Worm (Caenorhabditis elegans) whole organism, L3 larva: ENCODE data around the gene Y14H12B.2.
A peak's percentile ranks its signal among the peaks of the same experiment; 100 is the strongest.

Experiments used
- ama-1 ChIP-seq: fragments of 150-350 bp; optimal IDR thresholded peaks from 2 replicates; lab custom pipeline; 2018
- ceh-28 ChIP-seq: fragments of 150-350 bp; optimal IDR thresholded peaks from 2 replicates; lab custom pipeline; 2014; ENCODE audit warnings: missing biosample characterization, missing genetic modification reagents, missing genetic modification characterization
- ceh-82 ChIP-seq: fragments of 150-350 bp; optimal IDR thresholded peaks from 2 replicates; lab custom pipeline; 2014; ENCODE audit warnings: missing biosample characterization, missing genetic modification characterization
- fkh-10 ChIP-seq: sonication (generic microtip); optimal IDR thresholded peaks from 2 replicates; lab custom pipeline; 2017; ENCODE audit warnings: missing biosample characterization, missing genetic modification reagents, missing genetic modification characterization
- nhr-11 ChIP-seq: fragments of 150-350 bp; optimal IDR thresholded peaks from 2 replicates; lab custom pipeline; 2014; ENCODE audit warnings: missing biosample characterization, missing genetic modification characterization
- nhr-237 ChIP-seq: fragments of 150-350 bp; optimal IDR thresholded peaks from 2 replicates; lab custom pipeline; 2014; ENCODE audit warnings: missing biosample characterization, missing genetic modification characterization
- nhr-76 ChIP-seq: fragments of 150-350 bp; sonication (generic microtip); optimal IDR thresholded peaks from 5 replicates; lab custom pipeline; 2014; ENCODE audit warnings: missing biosample characterization, missing genetic modification characterization
- nhr-77 ChIP-seq: fragments of 150-350 bp; optimal IDR thresholded peaks from 2 replicates; lab custom pipeline; 2014; ENCODE audit warnings: missing biosample characterization, missing genetic modification characterization
- pha-4 ChIP-seq: fragments of 150-350 bp; optimal IDR thresholded peaks from 2 replicates; lab custom pipeline; 2014; ENCODE audit warnings: missing biosample characterization, missing genetic modification reagents, missing genetic modification characterization
- pqm-1 ChIP-seq: fragments of 150-350 bp; optimal IDR thresholded peaks from 2 replicates; lab custom pipeline; 2017; ENCODE audit warnings: missing biosample characterization, missing genetic modification characterization, inconsistent platforms
- snpc-4 ChIP-seq: fragments of 150-350 bp; optimal IDR thresholded peaks from 2 replicates; lab custom pipeline; 2014; ENCODE audit warnings: missing biosample characterization, missing genetic modification characterization
- tbx-2 ChIP-seq: sonication (generic microtip); optimal IDR thresholded peaks from 2 replicates; lab custom pipeline; 2016; ENCODE audit warnings: mild to moderate bottlenecking, missing genetic modification characterization, missing compliant biosample characterization
- unc-62 ChIP-seq: fragments of 150-350 bp; sonication (generic microtip); optimal IDR thresholded peaks from 4 replicates; lab custom pipeline; 2014; ENCODE audit warnings: missing biosample characterization, missing genetic modification reagents, missing genetic modification characterization
- ztf-4 ChIP-seq: fragments of 150-350 bp; optimal IDR thresholded peaks from 2 replicates; lab custom pipeline; 2014; ENCODE audit warnings: missing biosample characterization, missing genetic modification characterization

ce11 chrII:3930478-3931182 lies 2.9 kb downstream of the Y14H12B.2 start:
- no peak for TF ChIP-seq ztf-4 (tag; lab: Kevin White, UChicago)
- TF ChIP-seq ama-1 (lab: Kevin White, UChicago), result no peak
- TF ChIP-seq nhr-11 (tag; lab: Kevin White, UChicago), result no peak
- TF ChIP-seq tbx-2, result no peak
- no peak for TF ChIP-seq fkh-10 (GFP tag; lab: Kevin White, UChicago)
- no peak for TF ChIP-seq nhr-237
- no peak for TF ChIP-seq unc-62 (GFP tag; lab: Kevin White, UChicago)
- no peak for TF ChIP-seq nhr-77 (tag; lab: Kevin White, UChicago)
- TF ChIP-seq pqm-1 (tag; lab: Kevin White, UChicago), result peak; percentile 17
- TF ChIP-seq ceh-28 (tag; lab: Kevin White, UChicago), result no peak
- peak; percentile 94 for TF ChIP-seq pha-4 (tag; lab: Kevin White, UChicago)
- TF ChIP-seq snpc-4 (tag; lab: Kevin White, UChicago), result peak; percentile 40
- TF ChIP-seq ceh-82 (tag; lab: Kevin White, UChicago), result no peak
- TF ChIP-seq nhr-76 (tag; lab: Kevin White, UChicago), result no peak
